Worm (Caenorhabditis elegans) whole organism, early embryonic: ENCODE results near the gene clh-6.
A peak's percentile ranks its signal among the peaks of the same experiment; 100 is the strongest.

ENCODE experiments used
- B0310.2 ChIP-seq: sonication (generic microtip); optimal IDR thresholded peaks from 2 replicates; lab custom pipeline; 2016; ENCODE audit warnings: mild to moderate bottlenecking, missing genetic modification characterization, missing compliant biosample characterization
- F13C5.2 ChIP-seq: sonication (generic microtip); optimal IDR thresholded peaks from 2 replicates; lab custom pipeline; 2017; ENCODE audit warnings: mild to moderate bottlenecking, missing genetic modification characterization, inconsistent platforms, missing compliant biosample characterization
- aly-1 ChIP-seq: sonication (generic microtip); optimal IDR thresholded peaks from 2 replicates; lab custom pipeline; 2016; ENCODE audit warnings: missing genetic modification characterization, missing compliant biosample characterization
- ama-1 ChIP-seq: fragments of 150-350 bp; optimal IDR thresholded peaks from 2 replicates; lab custom pipeline; 2014
- ceh-13 ChIP-seq: fragments of 200-800 bp; sonication (Bioruptor generic); optimal IDR thresholded peaks from 2 replicates; lab custom pipeline; 2018; ENCODE audit warnings: mild to moderate bottlenecking, missing genetic modification characterization, missing compliant biosample characterization
- ceh-36 ChIP-seq: sonication (generic microtip); optimal IDR thresholded peaks from 2 replicates; lab custom pipeline; 2016; ENCODE audit warnings: missing genetic modification characterization, inconsistent platforms, missing compliant biosample characterization
- ets-7 ChIP-seq: sonication (generic microtip); optimal IDR thresholded peaks from 2 replicates; lab custom pipeline; 2016; ENCODE audit warnings: missing genotype, missing genetic modification characterization, missing compliant biosample characterization
- flt-1 ChIP-seq: fragments of 200-800 bp; sonication (Bioruptor generic); IDR thresholded peaks from 2 replicates; pipeline ENCODE4 v1.3.6; 2022; ENCODE audit warnings: missing genetic modification characterization, missing compliant biosample characterization
- hmbx-1 ChIP-seq: sonication (generic microtip); optimal IDR thresholded peaks from 2 replicates; lab custom pipeline; 2016; ENCODE audit warnings: mild to moderate bottlenecking, missing genetic modification characterization, missing compliant biosample characterization
- hmg-4 ChIP-seq: fragments of 200-800 bp; sonication (Bioruptor generic); optimal IDR thresholded peaks from 2 replicates; lab custom pipeline; 2018; ENCODE audit warnings: mild to moderate bottlenecking, missing genetic modification characterization, missing compliant biosample characterization
- hnd-1 ChIP-seq: sonication (generic microtip); optimal IDR thresholded peaks from 2 replicates; lab custom pipeline; 2016; ENCODE audit warnings: missing genetic modification characterization, missing compliant biosample characterization
- pes-1 ChIP-seq: fragments of 200-800 bp; sonication (Bioruptor generic); IDR thresholded peaks from 2 replicates; pipeline ENCODE4 v1.3.6; 2022; ENCODE audit warnings: missing genetic modification reagents, missing genetic modification characterization, missing compliant biosample characterization
- scrt-1 ChIP-seq: fragments of 200-800 bp; sonication (Bioruptor generic); IDR thresholded peaks from 2 replicates; pipeline ENCODE4 v1.3.6; 2022; ENCODE audit warnings: missing genetic modification characterization, missing compliant biosample characterization
- sea-1 ChIP-seq: fragments of 200-800 bp; sonication (Bioruptor generic); conservative IDR thresholded peaks from 2 replicates; pipeline ENCODE4 v1.3.6; 2022; ENCODE audit warnings: missing genetic modification characterization, missing compliant biosample characterization
- tbx-11 ChIP-seq: fragments of 200-800 bp; sonication (Bioruptor generic); IDR thresholded peaks from 2 replicates; pipeline ENCODE4 v1.3.6; 2022; ENCODE audit warnings: missing genetic modification characterization, missing compliant biosample characterization
- tbx-37 ChIP-seq: fragments of 200-800 bp; sonication (Bioruptor generic); conservative IDR thresholded peaks from 2 replicates; pipeline ENCODE4 v1.3.6; 2022; ENCODE audit warnings: missing genetic modification reagents, missing genetic modification characterization, missing compliant biosample characterization
- tra-4 ChIP-seq: sonication (generic microtip); optimal IDR thresholded peaks from 2 replicates; lab custom pipeline; 2017; ENCODE audit warnings: missing genetic modification characterization, missing compliant biosample characterization

Gene clh-6

ce11 chrV:12063036-12063435, at the start of gene clh-6:
TSS of gene clh-6 (minus strand) at chrV:12063368.
- TF ChIP-seq ama-1 (lab: Kevin White, UChicago) (peak; percentile 79), flt-1 (GFP tag; lab: Robert Waterston, UW) (no peak)

ce11 chrV:12111452-12111851, 48.3 kb upstream of the clh-6 start, which contains the start of gene lhpp-1:
TSS of gene lhpp-1 (minus strand) at chrV:12111805.
- TF ChIP-seq hmbx-1 (tag; lab: Kevin White, UChicago), result no peak
- no peak for TF ChIP-seq hmg-4
- TF ChIP-seq ama-1 (lab: Kevin White, UChicago), result no peak
- no peak for TF ChIP-seq tbx-11 (GFP tag; lab: Robert Waterston, UW)
- TF ChIP-seq pes-1 (GFP tag; lab: Robert Waterston, UW), result no peak
- TF ChIP-seq sea-1 (GFP tag; lab: Robert Waterston, UW), result no peak
- TF ChIP-seq scrt-1, result no peak
- TF ChIP-seq F13C5.2 (tag; lab: Kevin White, UChicago), result no peak
- TF ChIP-seq B0310.2 (tag; lab: Kevin White, UChicago), result no peak
- no peak for TF ChIP-seq ceh-36 (tag; lab: Kevin White, UChicago)
- no peak for TF ChIP-seq tbx-37 (GFP tag; lab: Robert Waterston, UW)
- TF ChIP-seq tra-4 (tag; lab: Kevin White, UChicago), result no peak
- no peak for TF ChIP-seq aly-1 (tag; lab: Kevin White, UChicago)
- TF ChIP-seq ceh-13 (GFP tag; lab: Kevin White, UChicago), result no peak
- TF ChIP-seq flt-1 (GFP tag; lab: Robert Waterston, UW), result no peak
- TF ChIP-seq hnd-1 (tag; lab: Kevin White, UChicago), result no peak
- no peak for TF ChIP-seq ets-7

- TF ChIP-seq tbx-11 (GFP tag; lab: Robert Waterston, UW), result no peak
- no peak for TF ChIP-seq flt-1 (GFP tag; lab: Robert Waterston, UW)
- no peak for TF ChIP-seq ama-1 (lab: Kevin White, UChicago)
- TF ChIP-seq ceh-13 (GFP tag; lab: Kevin White, UChicago), result no peak
Measured at ce11 chrV:12106841-12107240, 43.7 kb upstream of the clh-6 start, which contains the start of gene nhr-136. TSS of gene nhr-136 (plus strand) at chrV:12107141.

DNA sequence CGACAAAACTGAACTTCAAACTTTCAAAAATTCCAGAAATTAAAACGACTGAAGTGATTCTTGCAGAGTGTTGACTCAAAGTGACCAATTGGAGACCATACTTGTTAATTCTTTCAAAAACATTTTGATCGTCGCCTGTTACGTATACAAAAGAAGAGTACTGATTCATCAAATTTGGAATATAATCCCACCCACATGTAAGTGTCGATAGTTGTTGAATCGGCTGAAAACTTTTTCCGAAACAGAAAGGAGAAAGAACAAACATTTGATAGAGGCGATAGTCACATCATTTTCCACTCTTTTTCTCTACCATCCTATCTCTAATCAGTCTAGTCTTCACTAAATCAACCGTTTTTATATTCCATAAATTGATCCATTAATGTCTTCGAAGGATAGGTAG, 40.8 kb upstream of the clh-6 start, which contains the start of gene nhr-153:
Gene nhr-153 (plus strand): TSS at position 301 of the 400 bp plus-strand sequence.
- no peak for TF ChIP-seq hmbx-1 (tag; lab: Kevin White, UChicago)
- no peak for TF ChIP-seq scrt-1
- no peak for TF ChIP-seq hmg-4
- TF ChIP-seq B0310.2 (tag; lab: Kevin White, UChicago), result no peak
- no peak for TF ChIP-seq ets-7
- TF ChIP-seq flt-1 (GFP tag; lab: Robert Waterston, UW), result no peak
- no peak for TF ChIP-seq hnd-1 (tag; lab: Kevin White, UChicago)
- TF ChIP-seq ceh-13 (GFP tag; lab: Kevin White, UChicago), result no peak
- no peak for TF ChIP-seq pes-1 (GFP tag; lab: Robert Waterston, UW)
- TF ChIP-seq tra-4 (tag; lab: Kevin White, UChicago), result no peak
- no peak for TF ChIP-seq tbx-37 (GFP tag; lab: Robert Waterston, UW)

ce11 chrV:12100794-12101343, 37.7 kb upstream of the clh-6 start, which contains the start of gene nhr-154:
TSS of gene nhr-154 (plus strand) at chrV:12101293.
- no peak for TF ChIP-seq tbx-37 (GFP tag; lab: Robert Waterston, UW)
- TF ChIP-seq ama-1 (lab: Kevin White, UChicago), result no peak
- no peak for TF ChIP-seq hmg-4
- TF ChIP-seq tbx-11 (GFP tag; lab: Robert Waterston, UW), result no peak
- no peak for TF ChIP-seq F13C5.2 (tag; lab: Kevin White, UChicago)
- no peak for TF ChIP-seq scrt-1
- TF ChIP-seq flt-1 (GFP tag; lab: Robert Waterston, UW), result no peak
- TF ChIP-seq aly-1 (tag; lab: Kevin White, UChicago), result no peak
- no peak for TF ChIP-seq ceh-13 (GFP tag; lab: Kevin White, UChicago)
- no peak for TF ChIP-seq B0310.2 (tag; lab: Kevin White, UChicago)
- TF ChIP-seq hmbx-1 (tag; lab: Kevin White, UChicago), result no peak
- TF ChIP-seq hnd-1 (tag; lab: Kevin White, UChicago), result no peak
- no peak for TF ChIP-seq tra-4 (tag; lab: Kevin White, UChicago)
- TF ChIP-seq ets-7, result no peak
- TF ChIP-seq sea-1 (GFP tag; lab: Robert Waterston, UW), result no peak
- no peak for TF ChIP-seq ceh-36 (tag; lab: Kevin White, UChicago)

DNA sequence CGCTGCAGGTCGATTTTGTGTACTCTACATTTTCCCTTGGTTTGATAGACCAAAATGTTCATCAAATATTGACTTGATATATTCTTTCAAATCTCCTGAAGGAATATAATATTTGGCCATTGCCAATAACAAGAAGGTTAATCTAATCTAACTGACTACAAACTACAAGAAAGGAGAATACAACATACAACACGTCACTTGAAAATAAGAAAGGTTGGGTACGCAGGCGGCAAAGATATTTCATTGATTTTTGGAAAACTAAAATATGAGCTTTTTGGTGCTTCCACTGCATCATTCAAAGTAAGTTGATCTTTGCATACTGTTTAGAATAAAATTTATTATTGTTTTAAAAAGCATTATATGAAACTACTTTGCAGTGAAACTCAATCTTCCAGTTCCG, 35.0 kb upstream of the clh-6 start, which contains the start of gene nhr-209:
Gene nhr-209 (plus strand): TSS at position 27 of the 400 bp plus-strand sequence.
- no peak for TF ChIP-seq hmg-4
- TF ChIP-seq tra-4 (tag; lab: Kevin White, UChicago), result no peak
- no peak for TF ChIP-seq aly-1 (tag; lab: Kevin White, UChicago)
- no peak for TF ChIP-seq scrt-1
- no peak for TF ChIP-seq hmbx-1 (tag; lab: Kevin White, UChicago)
- TF ChIP-seq ets-7, result no peak
- TF ChIP-seq B0310.2 (tag; lab: Kevin White, UChicago), result no peak
- TF ChIP-seq tbx-37 (GFP tag; lab: Robert Waterston, UW), result no peak
- no peak for TF ChIP-seq pes-1 (GFP tag; lab: Robert Waterston, UW)
- TF ChIP-seq flt-1 (GFP tag; lab: Robert Waterston, UW), result no peak
- no peak for TF ChIP-seq ama-1 (lab: Kevin White, UChicago)

DNA sequence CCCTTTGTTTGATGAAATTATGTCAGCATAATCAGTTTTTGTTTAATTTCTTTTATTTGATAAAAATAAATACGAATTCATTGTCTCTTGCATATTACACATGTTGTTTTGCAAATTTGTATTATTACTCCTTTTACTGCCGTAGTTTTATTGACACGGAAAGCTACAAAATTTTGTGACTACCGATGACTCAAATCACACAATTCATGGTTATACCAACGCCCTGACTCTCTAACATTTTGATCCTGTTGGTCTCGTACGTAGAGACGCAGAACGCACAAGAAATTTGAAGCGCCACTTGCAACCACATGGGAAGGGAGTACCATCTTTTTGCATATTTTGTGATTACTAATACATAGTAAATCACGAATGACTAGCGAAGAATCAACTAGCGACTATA, 32.7 kb upstream of the clh-6 start, which contains the start of gene nhr-207:
Gene nhr-207 (plus strand): TSS at position 282 of the 400 bp plus-strand sequence.
- no peak for TF ChIP-seq ama-1 (lab: Kevin White, UChicago)
- no peak for TF ChIP-seq hmbx-1 (tag; lab: Kevin White, UChicago)
- TF ChIP-seq tbx-37 (GFP tag; lab: Robert Waterston, UW), result no peak
- TF ChIP-seq F13C5.2 (tag; lab: Kevin White, UChicago), result no peak
- TF ChIP-seq flt-1 (GFP tag; lab: Robert Waterston, UW), result no peak
- no peak for TF ChIP-seq ets-7
- no peak for TF ChIP-seq tra-4 (tag; lab: Kevin White, UChicago)
- TF ChIP-seq B0310.2 (tag; lab: Kevin White, UChicago), result no peak
- no peak for TF ChIP-seq tbx-11 (GFP tag; lab: Robert Waterston, UW)
